Worm (Caenorhabditis elegans): ENCODE measurements around the gene T06D4.2.

T06D4.2 gene

ce11 chrII:3344917-3345316 lies 40.8 kb downstream of the T06D4.2 start, which contains the start of gene bath-28:
bath-28 (minus strand) TSS chrII:3344967.
- TF ChIP-seq lin-13 (tag; optimal IDR thresholded peaks at IDR 0.05), result no peak

DNA sequence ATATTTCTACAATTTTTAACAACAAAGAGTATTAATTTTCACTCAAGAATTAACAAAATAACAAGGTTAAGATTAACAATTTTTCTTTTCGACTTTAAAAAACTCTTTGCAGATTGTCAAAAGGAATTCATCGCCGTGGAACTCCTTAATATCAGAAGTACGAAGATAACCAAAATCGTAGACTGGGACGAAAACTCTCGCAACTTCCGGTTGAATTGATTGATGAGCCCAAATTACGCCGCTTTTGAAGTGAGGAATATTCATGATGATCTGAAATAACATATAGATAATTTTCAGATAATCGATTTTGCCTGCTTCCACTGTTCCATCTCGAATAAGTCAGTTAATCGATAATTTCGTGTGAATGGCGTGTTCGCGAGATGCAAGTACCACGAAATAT lies 42.0 kb downstream of the T06D4.2 start, which contains the start of gene F14D2.15:
TSS of gene F14D2.15 (minus strand) at position 101 of the 400 bp plus-strand sequence.
- no peak for TF ChIP-seq ceh-39 (tag; optimal IDR thresholded peaks at IDR 0.05)
- TF ChIP-seq mls-2 (tag; optimal IDR thresholded peaks at IDR 0.05), result no peak
- TF ChIP-seq nhr-28 (tag; optimal IDR thresholded peaks at IDR 0.05), result no peak
- TF ChIP-seq mep-1 (tag; optimal IDR thresholded peaks at IDR 0.05), result no peak
- TF ChIP-seq unc-62 (GFP tag; optimal IDR thresholded peaks at IDR 0.05), result no peak
- no peak for TF ChIP-seq lin-13 (tag; optimal IDR thresholded peaks at IDR 0.05)
- no peak for TF ChIP-seq lin-32 (GFP tag; optimal IDR thresholded peaks at IDR 0.05)
- no peak for TF ChIP-seq lsy-2 (tag; optimal IDR thresholded peaks at IDR 0.05)

ce11 chrII:3341989-3342388 lies 43.7 kb downstream of the T06D4.2 start, which contains the start of gene F14D2.11:
F14D2.11 (minus strand) TSS chrII:3342089.
- TF ChIP-seq mep-1 (tag; optimal IDR thresholded peaks at IDR 0.05) (no peak), lsy-2 (tag; optimal IDR thresholded peaks at IDR 0.05) (no peak), lin-13 (tag; optimal IDR thresholded peaks at IDR 0.05) (no peak), lin-32 (GFP tag; optimal IDR thresholded peaks at IDR 0.05) (no peak), nhr-237 (tag; optimal IDR thresholded peaks at IDR 0.05) (no peak), mab-5 (tag; optimal IDR thresholded peaks at IDR 0.05) (no peak), ham-2 (GFP tag; optimal IDR thresholded peaks at IDR 0.05) (no peak), pha-4 (tag; optimal IDR thresholded peaks at IDR 0.05) (no peak), mls-2 (tag; optimal IDR thresholded peaks at IDR 0.05) (no peak)

DNA sequence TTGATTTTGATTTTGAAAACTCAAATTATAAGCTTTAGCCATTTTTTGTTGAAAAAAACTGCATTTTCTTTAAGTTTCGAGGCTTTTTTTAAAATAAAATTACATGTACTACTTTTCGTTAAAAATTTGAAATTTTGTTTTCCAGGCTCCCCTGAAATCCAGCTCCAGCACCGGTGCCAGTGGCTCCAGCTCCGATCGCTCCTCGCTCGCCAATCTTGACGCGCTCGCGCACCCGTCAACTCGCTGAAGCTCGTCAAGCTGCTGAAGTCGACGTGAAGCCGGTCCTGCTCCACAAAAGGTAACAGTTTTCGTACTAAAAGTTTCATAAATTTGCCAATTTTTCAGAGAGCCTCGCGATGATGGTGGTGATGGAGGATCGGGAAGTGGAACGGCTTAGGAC lies 44.9 kb downstream of the T06D4.2 start:
- TF ChIP-seq bed-3 (GFP tag; optimal IDR thresholded peaks at IDR 0.05), result no peak
- no peak for TF ChIP-seq lin-13 (tag; optimal IDR thresholded peaks at IDR 0.05)
- TF ChIP-seq nhr-237 (tag; optimal IDR thresholded peaks at IDR 0.05), result no peak
- no peak for TF ChIP-seq nhr-2 (tag; optimal IDR thresholded peaks at IDR 0.05)
- TF ChIP-seq elt-1 (tag; optimal IDR thresholded peaks at IDR 0.05; ENCODE audit: borderline replicate concordance, insufficient read depth), result no peak
- TF ChIP-seq ztf-11 (tag; optimal IDR thresholded peaks at IDR 0.05), result no peak
- no peak for TF ChIP-seq mab-5 (tag; optimal IDR thresholded peaks at IDR 0.05)
- no peak for TF ChIP-seq sptf-1 (tag; optimal IDR thresholded peaks at IDR 0.05)
- no peak for TF ChIP-seq pha-4 (tag; optimal IDR thresholded peaks at IDR 0.05)
- no peak for TF ChIP-seq zip-8 (tag; optimal IDR thresholded peaks at IDR 0.05)
- TF ChIP-seq ces-1 (GFP tag; optimal IDR thresholded peaks at IDR 0.05), result no peak
- no peak for TF ChIP-seq ceh-43 (GFP tag; optimal IDR thresholded peaks at IDR 0.05)
- no peak for TF ChIP-seq elt-3 (tag; optimal IDR thresholded peaks at IDR 0.05)

DNA sequence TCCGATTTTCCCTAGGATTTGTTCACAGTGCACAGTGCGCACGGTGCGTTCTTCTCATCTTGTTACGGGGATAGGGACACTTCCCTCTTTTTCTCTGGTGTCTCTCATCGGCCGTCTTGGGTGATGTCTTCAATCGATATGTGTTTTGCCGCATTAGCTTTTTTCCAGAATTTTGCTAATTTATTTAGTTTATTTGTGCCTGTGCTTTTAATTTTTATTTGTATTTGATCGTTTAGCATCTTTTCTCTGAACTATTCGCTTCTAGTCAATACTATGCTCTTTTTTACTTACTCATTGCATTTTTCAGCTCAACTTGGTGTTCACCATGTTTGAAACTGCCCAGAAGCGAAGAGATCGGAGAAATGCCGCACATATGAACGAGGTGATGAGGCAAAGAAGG lies 45.5 kb downstream of the T06D4.2 start, which contains the start of gene F14D2.5:
TSS of gene F14D2.5 (plus strand) at position 301 of the 400 bp plus-strand sequence.
- TF ChIP-seq cnd-1 (tag; optimal IDR thresholded peaks at IDR 0.05) (no peak), elt-1 (tag; optimal IDR thresholded peaks at IDR 0.05; ENCODE audit: borderline replicate concordance, insufficient read depth) (no peak), ceh-83 (GFP tag; optimal IDR thresholded peaks at IDR 0.05) (peak; percentile 64), nhr-237 (tag; optimal IDR thresholded peaks at IDR 0.05) (no peak)

DNA sequence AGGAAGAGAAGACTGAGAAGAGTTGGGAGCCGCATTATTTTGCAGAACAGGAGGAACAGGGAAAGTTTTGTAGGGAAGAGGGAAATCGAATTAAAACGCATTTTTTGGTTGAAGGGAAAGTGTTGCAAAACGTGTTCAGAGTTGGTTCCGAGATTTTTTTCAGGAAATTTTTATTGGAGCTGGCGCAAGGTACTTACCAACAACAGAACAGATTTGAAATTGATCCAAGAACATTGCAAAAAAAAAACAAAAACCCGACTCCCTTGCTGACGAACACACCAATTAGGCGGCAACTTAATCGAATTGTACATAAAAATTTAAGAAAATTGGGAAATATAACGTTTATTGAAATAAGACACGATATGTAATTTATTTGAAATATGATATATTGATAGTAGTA lies 47.1 kb downstream of the T06D4.2 start, which contains the start of gene F14D2.7:
TSS of gene F14D2.7 (minus strand) at position 101 of the 400 bp plus-strand sequence.
- TF ChIP-seq ztf-11 (tag; optimal IDR thresholded peaks at IDR 0.05), result no peak
- TF ChIP-seq unc-120 (tag; optimal IDR thresholded peaks at IDR 0.05; ENCODE audit: poor library complexity, severe bottlenecking), result no peak
- no peak for TF ChIP-seq ceh-83 (GFP tag; optimal IDR thresholded peaks at IDR 0.05)
- no peak for TF ChIP-seq ham-2 (GFP tag; optimal IDR thresholded peaks at IDR 0.05)
- no peak for TF ChIP-seq sem-2 (GFP tag; optimal IDR thresholded peaks at IDR 0.05)
- no peak for TF ChIP-seq zip-8 (tag; optimal IDR thresholded peaks at IDR 0.05)
- no peak for TF ChIP-seq snpc-4 (tag; optimal IDR thresholded peaks at IDR 0.05)
- TF ChIP-seq nhr-76 (tag; optimal IDR thresholded peaks at IDR 0.05), result no peak
- no peak for TF ChIP-seq flh-1 (GFP tag; optimal IDR thresholded peaks at IDR 0.05)
- no peak for TF ChIP-seq lsy-2 (tag; optimal IDR thresholded peaks at IDR 0.05)
- TF ChIP-seq mab-5 (tag; optimal IDR thresholded peaks at IDR 0.05), result no peak
- TF ChIP-seq bed-3 (GFP tag; optimal IDR thresholded peaks at IDR 0.05), result no peak
- TF ChIP-seq elt-3 (tag; optimal IDR thresholded peaks at IDR 0.05), result no peak
- no peak for TF ChIP-seq nhr-2 (tag; optimal IDR thresholded peaks at IDR 0.05)
- TF ChIP-seq blmp-1 (tag; optimal IDR thresholded peaks at IDR 0.05), result no peak
- no peak for TF ChIP-seq M03D4.4 (tag; optimal IDR thresholded peaks at IDR 0.05)
- TF ChIP-seq pha-4 (tag; optimal IDR thresholded peaks at IDR 0.05), result no peak
